Fruit fly (Drosophila melanogaster) whole organism, adult: ENCODE data around the gene CG13609.

Source experiments
- CG11617 ChIP-seq: fragments of 200-800 bp; sonication (Bioruptor generic); optimal IDR thresholded peaks from 2 replicates; lab custom pipeline; 2017; ENCODE audit warnings: mild to moderate bottlenecking, missing biosample characterization, missing genetic modification reagents, missing genetic modification characterization
- CG12768 ChIP-seq: fragments of 200-800 bp; sonication (Bioruptor generic); optimal IDR thresholded peaks from 2 replicates; lab custom pipeline; 2017; ENCODE audit warnings: missing biosample characterization, missing genetic modification characterization, mild to moderate bottlenecking, moderate library complexity, missing genetic modification reagents
- CG1620 ChIP-seq: fragments of 200-800 bp; sonication (Bioruptor generic); optimal IDR thresholded peaks from 2 replicates; lab custom pipeline; 2016; ENCODE audit warnings: missing biosample characterization, missing genetic modification characterization
- CG33017 ChIP-seq: fragments of 200-800 bp; sonication (Bioruptor generic); optimal IDR thresholded peaks from 2 replicates; lab custom pipeline; 2018; ENCODE audit warnings: missing biosample characterization, mild to moderate bottlenecking, missing genetic modification characterization, moderate library complexity
- CG5204 ChIP-seq: fragments of 200-800 bp; sonication (Bioruptor generic); optimal IDR thresholded peaks from 2 replicates; lab custom pipeline; 2016; ENCODE audit warnings: missing biosample characterization, missing genetic modification characterization
- CG7045 ChIP-seq: fragments of 200-800 bp; sonication (Bioruptor generic); optimal IDR thresholded peaks from 2 replicates; lab custom pipeline; 2017; ENCODE audit warnings: missing biosample characterization, mild to moderate bottlenecking, missing genetic modification characterization
- Hr96 ChIP-seq: fragments of 200-800 bp; sonication (Bioruptor generic); optimal IDR thresholded peaks from 2 replicates; lab custom pipeline; 2016; ENCODE audit warnings: missing biosample characterization, missing genetic modification characterization
- cic ChIP-seq: fragments of 200-800 bp; sonication (Bioruptor generic); optimal IDR thresholded peaks from 2 replicates; lab custom pipeline; 2017; ENCODE audit warnings: missing biosample characterization, mild to moderate bottlenecking, missing genetic modification characterization, moderate library complexity
- cnc ChIP-seq, 2 experiments: fragments of >200 bp; optimal IDR thresholded peaks; 2 replicates each; lab custom pipeline; 2017
- pad ChIP-seq: fragments of 200-800 bp; sonication (Bioruptor generic); optimal IDR thresholded peaks from 3 replicates; lab custom pipeline; 2017; ENCODE audit warnings: missing biosample characterization, missing genetic modification characterization, mild to moderate bottlenecking, moderate library complexity, missing genetic modification reagents
- tj ChIP-seq: fragments of 200-800 bp; sonication (Bioruptor generic); optimal IDR thresholded peaks from 3 replicates; lab custom pipeline; 2017; ENCODE audit warnings: missing biosample characterization, mild to moderate bottlenecking, missing genetic modification characterization, moderate library complexity
- toe ChIP-seq: fragments of 200-800 bp; sonication (Bioruptor generic); optimal IDR thresholded peaks from 2 replicates; lab custom pipeline; 2016; ENCODE audit warnings: missing biosample characterization, missing genetic modification characterization

- TF ChIP-seq cnc (optimal IDR thresholded peaks at IDR 0.05; lab: Kevin White, UChicago) = no peak
- TF ChIP-seq Hr96 = no peak
- no peak for TF ChIP-seq CG12768 (GFP tag; lab: Kevin White, UChicago)
- TF ChIP-seq cic (GFP tag; lab: Kevin White, UChicago) = no peak
- no peak for TF ChIP-seq pad (GFP tag; lab: Kevin White, UChicago)
- TF ChIP-seq toe (GFP tag; lab: Kevin White, UChicago) = no peak
- no peak for TF ChIP-seq CG11617 (GFP tag; lab: Kevin White, UChicago)
- no peak for TF ChIP-seq CG33017 (tag; lab: Kevin White, UChicago)
- no peak for TF ChIP-seq CG1620
- TF ChIP-seq CG5204 (GFP tag; lab: Kevin White, UChicago) = no peak
- TF ChIP-seq CG7045 = no peak
- TF ChIP-seq tj = no peak
Observed at dm6 chr3R:24216017-24216416, 10.8 kb upstream of the CG13609 start.
